Worm (Caenorhabditis elegans): Measurements from ENCODE around the gene mlc-2.
"Not testable (repeated sequence)": the region's sequence is repeated elsewhere in the genome, so short reads cannot be mapped to it uniquely, and the experiment has no call there.

DNA sequence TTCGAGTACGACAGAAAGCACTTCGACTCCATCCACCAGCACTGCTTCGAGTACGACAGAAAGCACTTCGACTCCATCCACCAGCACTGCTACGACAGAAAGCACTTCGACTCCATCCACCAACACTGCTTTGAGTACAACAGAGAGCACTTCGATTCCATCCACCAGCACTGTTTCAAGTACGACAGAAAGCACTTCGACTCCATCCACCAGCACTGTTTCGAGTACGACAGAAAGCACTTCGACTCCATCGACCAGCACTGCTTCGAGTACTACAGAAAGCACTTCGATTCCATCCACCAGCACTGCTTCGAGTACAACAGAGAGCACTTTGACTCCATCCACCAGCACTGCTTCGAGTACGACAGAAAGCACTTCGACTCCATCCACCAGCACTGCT lies 11.1 kb downstream of the mlc-2 start:
- TF ChIP-seq egl-27 (tag; optimal IDR thresholded peaks at IDR 0.05); skn-1 (tag; optimal IDR thresholded peaks at IDR 0.05); lin-39 (tag; optimal IDR thresholded peaks at IDR 0.05); lsy-2 (tag; optimal IDR thresholded peaks at IDR 0.05); pha-4 (GFP tag; IDR thresholded peaks at IDR 0.05); pha-4 (tag; optimal IDR thresholded peaks at IDR 0.05): not testable (repeated sequence)
